Worm (Caenorhabditis elegans) whole organism, young adult: Measurements from ENCODE around the gene T01E8.8.

Source experiments
- B0035.1 ChIP-seq: sonication (generic microtip); optimal IDR thresholded peaks from 2 replicates; lab custom pipeline; 2016; ENCODE audit warnings: missing genetic modification characterization, mild to moderate bottlenecking, missing compliant biosample characterization, missing genotype, missing genetic modification reagents
- B0336.3 ChIP-seq: fragments of 200-800 bp; sonication (Bioruptor generic); IDR thresholded peaks from 2 replicates; pipeline ENCODE4 v1.3.6; 2022; ENCODE audit warnings: missing genetic modification characterization, missing compliant biosample characterization
- C17E4.6 ChIP-seq: fragments of 200-800 bp; sonication (Bioruptor generic); IDR thresholded peaks from 2 replicates; pipeline ENCODE4 v1.3.6; 2022; ENCODE audit warnings: missing genetic modification reagents, missing genetic modification characterization, missing compliant biosample characterization
- F23B12.7 ChIP-seq: sonication (generic microtip); optimal IDR thresholded peaks from 2 replicates; lab custom pipeline; 2017; ENCODE audit warnings: missing genetic modification characterization, mild to moderate bottlenecking, missing compliant biosample characterization, antibody characterized with exemption, moderate library complexity; ENCODE audit not compliant: insufficient read depth
- F37B4.10 ChIP-seq: fragments of 200-800 bp; sonication (Bioruptor generic); IDR thresholded peaks from 2 replicates; pipeline ENCODE4 v1.3.6; 2022; ENCODE audit warnings: missing genetic modification characterization, missing compliant biosample characterization
- F39B2.1 ChIP-seq: fragments of 200-800 bp; sonication (Bioruptor generic); IDR thresholded peaks from 2 replicates; pipeline ENCODE4 v1.3.6; 2022; ENCODE audit warnings: missing genetic modification reagents, missing genetic modification characterization, missing compliant biosample characterization
- F57C9.4 ChIP-seq: sonication (generic microtip); optimal IDR thresholded peaks from 2 replicates; lab custom pipeline; 2017; ENCODE audit warnings: mild to moderate bottlenecking, missing genetic modification characterization, missing compliant biosample characterization
- K11D2.4 ChIP-seq: fragments of 200-800 bp; sonication (Bioruptor generic); IDR thresholded peaks from 2 replicates; pipeline ENCODE4 v1.3.6; 2022; ENCODE audit warnings: missing genetic modification reagents, missing genetic modification characterization, missing compliant biosample characterization
- K12H6.12 ChIP-seq: fragments of 200-800 bp; sonication (Bioruptor generic); optimal IDR thresholded peaks from 2 replicates; lab custom pipeline; 2018; ENCODE audit warnings: mild to moderate bottlenecking, missing genetic modification characterization, missing compliant biosample characterization
- Y79H2A.3 ChIP-seq: fragments of 200-800 bp; sonication (Bioruptor generic); conservative IDR thresholded peaks from 2 replicates; pipeline ENCODE4 v1.3.6; 2022; ENCODE audit warnings: missing genetic modification reagents, missing genetic modification characterization, missing compliant biosample characterization
- Y95B8A.8 ChIP-seq: fragments of 200-800 bp; sonication (Bioruptor generic); IDR thresholded peaks from 2 replicates; pipeline ENCODE4 v1.3.6; 2022; ENCODE audit warnings: missing genetic modification reagents, missing genetic modification characterization, missing compliant biosample characterization
- ZK185.1 ChIP-seq: sonication (generic microtip); optimal IDR thresholded peaks from 2 replicates; lab custom pipeline; 2016; ENCODE audit warnings: mild to moderate bottlenecking, missing genetic modification characterization, missing compliant biosample characterization; ENCODE audit not compliant: poor library complexity, severe bottlenecking
- akir-1 ChIP-seq: fragments of 200-800 bp; sonication (Bioruptor generic); optimal IDR thresholded peaks from 2 replicates; lab custom pipeline; 2018; ENCODE audit warnings: mild to moderate bottlenecking, missing genetic modification characterization, moderate library complexity, missing compliant biosample characterization
- aptf-2 ChIP-seq: fragments of 200-800 bp; sonication (Bioruptor generic); conservative IDR thresholded peaks from 2 replicates; pipeline ENCODE4 v1.3.6; 2022; ENCODE audit warnings: missing genetic modification reagents, missing genetic modification characterization, missing compliant biosample characterization
- aptf-3 ChIP-seq: fragments of 200-800 bp; sonication (Bioruptor generic); IDR thresholded peaks from 2 replicates; pipeline ENCODE4 v1.3.6; 2022; ENCODE audit warnings: missing genetic modification characterization, missing compliant biosample characterization
- atf-7 ChIP-seq: sonication (generic microtip); optimal IDR thresholded peaks from 2 replicates; lab custom pipeline; 2017; ENCODE audit warnings: mild to moderate bottlenecking, missing genetic modification characterization, missing compliant biosample characterization
- attf-5 ChIP-seq: fragments of 200-800 bp; sonication (Bioruptor generic); optimal IDR thresholded peaks from 2 replicates; lab custom pipeline; 2018; ENCODE audit warnings: mild to moderate bottlenecking, missing genetic modification characterization, missing compliant biosample characterization
- cebp-2 ChIP-seq: fragments of 200-800 bp; sonication (Bioruptor generic); IDR thresholded peaks from 2 replicates; pipeline ENCODE4 v1.3.6; 2022; ENCODE audit warnings: missing genetic modification characterization, missing compliant biosample characterization
- ceh-58 ChIP-seq: fragments of 200-800 bp; sonication (Bioruptor generic); IDR thresholded peaks from 2 replicates; pipeline ENCODE4 v1.3.6; 2022; ENCODE audit warnings: missing genetic modification characterization, missing compliant biosample characterization
- ceh-91 ChIP-seq: fragments of 200-800 bp; sonication (Bioruptor generic); IDR thresholded peaks from 2 replicates; pipeline ENCODE4 v1.3.6; 2022; ENCODE audit warnings: missing genetic modification reagents, missing genetic modification characterization, missing compliant biosample characterization
- egl-18 ChIP-seq: fragments of 200-800 bp; sonication (Bioruptor generic); IDR thresholded peaks from 2 replicates; pipeline ENCODE4 v1.3.6; 2022; ENCODE audit warnings: missing genetic modification reagents, missing genetic modification characterization, missing compliant biosample characterization
- hlh-12 ChIP-seq: sonication (generic microtip); optimal IDR thresholded peaks from 2 replicates; lab custom pipeline; 2016; ENCODE audit warnings: missing genetic modification characterization, missing compliant biosample characterization
- hmg-20 ChIP-seq: fragments of 200-800 bp; sonication (Bioruptor generic); IDR thresholded peaks from 2 replicates; pipeline ENCODE4 v1.3.6; 2022; ENCODE audit warnings: missing genetic modification reagents, missing genetic modification characterization, missing compliant biosample characterization
- let-526 ChIP-seq: fragments of 200-800 bp; sonication (Bioruptor generic); IDR thresholded peaks from 2 replicates; pipeline ENCODE4 v1.3.6; 2022; ENCODE audit warnings: missing genetic modification reagents, missing genetic modification characterization, missing compliant biosample characterization
- lin-35 ChIP-seq, 3 experiments: fragments of 150-350 bp in 2 of 3; sonication (generic microtip) in 1 of 3; optimal IDR thresholded peaks; 2 replicates each; lab custom pipeline; 2014 to 2018; ENCODE audit warnings: missing biosample characterization in 3 of 3, missing genetic modification characterization in 3 of 3, missing genetic modification reagents in 3 of 3
- lin-40 ChIP-seq: sonication (generic microtip); optimal IDR thresholded peaks from 2 replicates; lab custom pipeline; 2016; ENCODE audit warnings: missing genetic modification characterization, mild to moderate bottlenecking, missing compliant biosample characterization, missing genotype, missing genetic modification reagents
- lin-54 ChIP-seq: fragments of 200-800 bp; sonication (Bioruptor generic); optimal IDR thresholded peaks from 2 replicates; lab custom pipeline; 2018; ENCODE audit warnings: mild to moderate bottlenecking, missing genetic modification characterization, missing compliant biosample characterization
- mel-28 ChIP-seq: sonication (generic microtip); optimal IDR thresholded peaks from 2 replicates; lab custom pipeline; 2016; ENCODE audit warnings: borderline replicate concordance, mild to moderate bottlenecking, missing genetic modification characterization, missing compliant biosample characterization
- mes-4 ChIP-seq: sonication (generic microtip); optimal IDR thresholded peaks from 2 replicates; lab custom pipeline; 2016; ENCODE audit warnings: missing genotype, missing genetic modification characterization, missing compliant biosample characterization
- mxl-1 ChIP-seq: sonication (generic microtip); optimal IDR thresholded peaks from 2 replicates; lab custom pipeline; 2016; ENCODE audit warnings: missing genetic modification characterization, missing compliant biosample characterization
- nfyb-1 ChIP-seq: fragments of 200-800 bp; sonication (Bioruptor generic); IDR thresholded peaks from 2 replicates; pipeline ENCODE4 v1.3.6; 2022; ENCODE audit warnings: missing genetic modification reagents, missing genetic modification characterization, missing compliant biosample characterization
- pha-4 ChIP-seq: fragments of 150-350 bp; sonication (generic microtip); optimal IDR thresholded peaks from 2 replicates; lab custom pipeline; 2014; ENCODE audit warnings: missing biosample characterization, missing genetic modification reagents, missing genetic modification characterization
- sdz-38 ChIP-seq: sonication (generic microtip); optimal IDR thresholded peaks from 2 replicates; lab custom pipeline; 2016; ENCODE audit warnings: missing genotype, missing genetic modification characterization, missing compliant biosample characterization
- sea-2 ChIP-seq: fragments of 200-800 bp; sonication (Bioruptor generic); IDR thresholded peaks from 2 replicates; pipeline ENCODE4 v1.3.6; 2022; ENCODE audit warnings: missing genetic modification characterization, missing compliant biosample characterization
- snpc-4 ChIP-seq, 5 experiments: fragments of 150-350 bp in 1 of 5; sonication (generic microtip) in 4 of 5; optimal IDR thresholded peaks; 2 replicates each; lab custom pipeline; 2014 to 2018; ENCODE audit warnings: missing genetic modification characterization in 5 of 5, missing biosample characterization in 3 of 5, antibody characterized with exemption in 2 of 5, mild to moderate bottlenecking in 2 of 5, missing compliant biosample characterization in 2 of 5, missing genotype in 2 of 5, moderate library complexity in 2 of 5, missing genetic modification reagents in 1 of 5
- tbx-9 ChIP-seq: sonication (generic microtip); optimal IDR thresholded peaks from 2 replicates; lab custom pipeline; 2016; ENCODE audit warnings: borderline replicate concordance, missing genetic modification characterization, inconsistent platforms, missing compliant biosample characterization
- ztf-3 ChIP-seq: fragments of 200-800 bp; sonication (Bioruptor generic); optimal IDR thresholded peaks from 2 replicates; lab custom pipeline; 2018; ENCODE audit warnings: mild to moderate bottlenecking, missing genetic modification characterization, missing compliant biosample characterization

T01E8.8 gene

ce11 chrII:10230972-10231371, at the start of gene T01E8.8:
T01E8.8 (plus strand) TSS chrII:10231272.
- no peak for TF ChIP-seq cebp-2 (GFP tag; lab: Robert Waterston, UW)
- TF ChIP-seq snpc-4 (GFP tag; optimal IDR thresholded peaks at IDR 0.05; lab: Kevin White, UChicago): no peak
- TF ChIP-seq snpc-4 (tag; optimal IDR thresholded peaks at IDR 0.05; lab: Kevin White, UChicago): no peak
- no peak for TF ChIP-seq F39B2.1 (GFP tag; lab: Robert Waterston, UW)
- TF ChIP-seq let-526: no peak
- no peak for TF ChIP-seq B0336.3 (GFP tag; lab: Robert Waterston, UW)
- no peak for TF ChIP-seq lin-35 (GFP tag; optimal IDR thresholded peaks at IDR 0.05; lab: Kevin White, UChicago)
- TF ChIP-seq atf-7 (tag; lab: Kevin White, UChicago): no peak
- TF ChIP-seq hmg-20 (GFP tag; lab: Robert Waterston, UW): no peak
- no peak for TF ChIP-seq F37B4.10 (GFP tag; lab: Robert Waterston, UW)
- TF ChIP-seq egl-18 (GFP tag; lab: Robert Waterston, UW): no peak
- TF ChIP-seq ztf-3: no peak
- no peak for TF ChIP-seq lin-54

ce11 chrII:10182634-10183033, 48.4 kb upstream of the T01E8.8 start, which contains the start of gene srd-1:
srd-1 (minus strand) TSS chrII:10182734.
- TF ChIP-seq tbx-9: no peak
- TF ChIP-seq Y95B8A.8: no peak
- TF ChIP-seq snpc-4 (GFP tag; optimal IDR thresholded peaks at IDR 0.05; lab: Kevin White, UChicago): no peak
- TF ChIP-seq snpc-4 (tag; optimal IDR thresholded peaks at IDR 0.05; lab: Kevin White, UChicago): no peak
- TF ChIP-seq Y79H2A.3: no peak
- no peak for TF ChIP-seq K12H6.12 (tag; lab: Kevin White, UChicago)
- TF ChIP-seq ceh-91: no peak
- TF ChIP-seq B0336.3 (GFP tag; lab: Robert Waterston, UW): no peak
- TF ChIP-seq ceh-58 (GFP tag; lab: Robert Waterston, UW): no peak
- no peak for TF ChIP-seq akir-1 (GFP tag; lab: Kevin White, UChicago)
- TF ChIP-seq C17E4.6: no peak
- TF ChIP-seq F57C9.4 (tag; lab: Kevin White, UChicago): no peak
- no peak for TF ChIP-seq mel-28 (tag; lab: Kevin White, UChicago)
- no peak for TF ChIP-seq B0035.1 (tag; lab: Kevin White, UChicago)
- TF ChIP-seq nfyb-1 (GFP tag; lab: Robert Waterston, UW): no peak

ce11 chrII:10187808-10188207, 43.3 kb upstream of the T01E8.8 start, which contains the start of gene srd-2:
srd-2 (minus strand) TSS chrII:10187908.
- TF ChIP-seq hlh-12: no peak
- no peak for TF ChIP-seq mes-4
- TF ChIP-seq ZK185.1: no peak
- no peak for TF ChIP-seq lin-40 (tag; lab: Kevin White, UChicago)
- no peak for TF ChIP-seq sea-2 (GFP tag; lab: Robert Waterston, UW)
- TF ChIP-seq F23B12.7 (tag; lab: Kevin White, UChicago): no peak
- no peak for TF ChIP-seq pha-4 (tag; lab: Kevin White, UChicago)
- no peak for TF ChIP-seq mxl-1
- no peak for TF ChIP-seq sdz-38 (tag; lab: Kevin White, UChicago)
- no peak for TF ChIP-seq K11D2.4 (GFP tag; lab: Robert Waterston, UW)
- TF ChIP-seq aptf-3: no peak
- no peak for TF ChIP-seq mel-28 (tag; lab: Kevin White, UChicago)
- TF ChIP-seq Y95B8A.8: no peak
- TF ChIP-seq aptf-2: no peak
- no peak for TF ChIP-seq attf-5 (GFP tag; lab: Kevin White, UChicago)
